Worm (Caenorhabditis elegans) whole organism, late embryonic: ENCODE measurements around the gene ZK1290.1.

Experiments used
- C08G9.2 ChIP-seq: sonication (generic microtip); optimal IDR thresholded peaks from 2 replicates; lab custom pipeline; 2016; ENCODE audit warnings: mild to moderate bottlenecking, missing genetic modification characterization, moderate library complexity, missing compliant biosample characterization
- C38D4.7 ChIP-seq: fragments of 200-800 bp; sonication (Bioruptor generic); optimal IDR thresholded peaks from 2 replicates; lab custom pipeline; 2018; ENCODE audit warnings: mild to moderate bottlenecking, missing genetic modification characterization, moderate library complexity, missing compliant biosample characterization
- K02D7.2 ChIP-seq: sonication (generic microtip); optimal IDR thresholded peaks from 2 replicates; lab custom pipeline; 2017; ENCODE audit warnings: mild to moderate bottlenecking, missing genetic modification characterization, missing compliant biosample characterization
- T23F11.4 ChIP-seq: fragments of 200-800 bp; sonication (Bioruptor generic); optimal IDR thresholded peaks from 2 replicates; lab custom pipeline; 2018; ENCODE audit warnings: mild to moderate bottlenecking, missing genetic modification characterization, missing compliant biosample characterization
- Y22D7AL.16 ChIP-seq: sonication (generic microtip); optimal IDR thresholded peaks from 2 replicates; lab custom pipeline; 2016; ENCODE audit warnings: missing genetic modification characterization, missing compliant biosample characterization
- ceh-2 ChIP-seq: sonication (generic microtip); optimal IDR thresholded peaks from 2 replicates; lab custom pipeline; 2016; ENCODE audit warnings: missing genotype, missing genetic modification characterization, missing compliant biosample characterization
- ceh-24 ChIP-seq: sonication (generic microtip); optimal IDR thresholded peaks from 2 replicates; lab custom pipeline; 2016; ENCODE audit warnings: mild to moderate bottlenecking, missing genetic modification characterization, missing compliant biosample characterization
- ceh-31 ChIP-seq: sonication (generic microtip); optimal IDR thresholded peaks from 2 replicates; lab custom pipeline; 2016; ENCODE audit warnings: missing genetic modification characterization, missing compliant biosample characterization
- ceh-34 ChIP-seq: sonication (generic microtip); optimal IDR thresholded peaks from 2 replicates; lab custom pipeline; 2016; ENCODE audit warnings: mild to moderate bottlenecking, missing genetic modification characterization, missing compliant biosample characterization
- ceh-9 ChIP-seq: sonication (generic microtip); optimal IDR thresholded peaks from 2 replicates; lab custom pipeline; 2016; ENCODE audit warnings: mild to moderate bottlenecking, missing genetic modification characterization, inconsistent platforms, missing compliant biosample characterization
- che-1 ChIP-seq: sonication (generic microtip); optimal IDR thresholded peaks from 2 replicates; lab custom pipeline; 2016; ENCODE audit warnings: mild to moderate bottlenecking, missing genetic modification characterization, missing compliant biosample characterization
- elt-2 ChIP-seq: sonication (generic microtip); optimal IDR thresholded peaks from 2 replicates; lab custom pipeline; 2016; ENCODE audit warnings: missing genetic modification reagents, missing genetic modification characterization, missing compliant biosample characterization
- hlh-30 ChIP-seq: sonication (generic microtip); optimal IDR thresholded peaks from 2 replicates; lab custom pipeline; 2017; ENCODE audit warnings: antibody characterized with exemption, missing genetic modification characterization, missing compliant biosample characterization; ENCODE audit not compliant: insufficient read depth
- hlh-6 ChIP-seq: sonication (generic microtip); optimal IDR thresholded peaks from 2 replicates; lab custom pipeline; 2016; ENCODE audit warnings: missing genotype, missing genetic modification characterization, missing compliant biosample characterization
- hlh-8 ChIP-seq: sonication (generic microtip); optimal IDR thresholded peaks from 2 replicates; lab custom pipeline; 2016; ENCODE audit warnings: missing genotype, missing genetic modification characterization, missing compliant biosample characterization
- madf-2 ChIP-seq: sonication (generic microtip); optimal IDR thresholded peaks from 2 replicates; lab custom pipeline; 2017; ENCODE audit warnings: missing genetic modification characterization, missing compliant biosample characterization
- nfya-1 ChIP-seq: sonication (generic microtip); optimal IDR thresholded peaks from 2 replicates; lab custom pipeline; 2017; ENCODE audit warnings: missing genetic modification characterization, mild to moderate bottlenecking, missing compliant biosample characterization, antibody characterized with exemption, moderate library complexity
- nhr-11 ChIP-seq: fragments of 150-350 bp; optimal IDR thresholded peaks from 2 replicates; lab custom pipeline; 2014; ENCODE audit warnings: missing biosample characterization, missing genetic modification characterization
- nhr-232 ChIP-seq: sonication (generic microtip); optimal IDR thresholded peaks from 2 replicates; lab custom pipeline; 2016; ENCODE audit warnings: missing genetic modification characterization, missing compliant biosample characterization
- odd-2 ChIP-seq: sonication (generic microtip); optimal IDR thresholded peaks from 2 replicates; lab custom pipeline; 2017; ENCODE audit warnings: antibody characterized with exemption, mild to moderate bottlenecking, missing genetic modification characterization, missing compliant biosample characterization
- pag-3 ChIP-seq: sonication (generic microtip); optimal IDR thresholded peaks from 2 replicates; lab custom pipeline; 2016; ENCODE audit warnings: missing compliant biosample characterization, missing genetic modification characterization, borderline replicate concordance
- pha-2 ChIP-seq: sonication (generic microtip); optimal IDR thresholded peaks from 2 replicates; lab custom pipeline; 2017; ENCODE audit warnings: mild to moderate bottlenecking, missing genetic modification characterization, missing compliant biosample characterization
- pha-4 ChIP-seq: fragments of 150-350 bp; optimal IDR thresholded peaks from 2 replicates; lab custom pipeline; 2018; ENCODE audit warnings: missing biosample characterization, missing genetic modification reagents, missing genetic modification characterization
- pros-1 ChIP-seq: fragments of 150-350 bp; optimal IDR thresholded peaks from 2 replicates; lab custom pipeline; 2014; ENCODE audit warnings: missing biosample characterization, missing genetic modification reagents, missing genetic modification characterization
- ref-2 ChIP-seq: sonication (generic microtip); optimal IDR thresholded peaks from 2 replicates; lab custom pipeline; 2016; ENCODE audit warnings: missing genetic modification characterization, missing compliant biosample characterization
- rnt-1 ChIP-seq: sonication (generic microtip); optimal IDR thresholded peaks from 2 replicates; lab custom pipeline; 2016; ENCODE audit warnings: missing genetic modification characterization, missing compliant biosample characterization
- sox-2 ChIP-seq: fragments of 200-800 bp; sonication (Bioruptor generic); IDR thresholded peaks from 2 replicates; pipeline ENCODE4 v1.3.6; 2022; ENCODE audit warnings: missing genetic modification reagents, missing genetic modification characterization, missing compliant biosample characterization
- sox-4 ChIP-seq: sonication (generic microtip); optimal IDR thresholded peaks from 2 replicates; lab custom pipeline; 2017; ENCODE audit warnings: mild to moderate bottlenecking, missing genetic modification characterization, inconsistent platforms, missing compliant biosample characterization
- syd-9 ChIP-seq: sonication (generic microtip); optimal IDR thresholded peaks from 2 replicates; lab custom pipeline; 2016; ENCODE audit warnings: mild to moderate bottlenecking, missing genetic modification characterization, moderate library complexity, missing compliant biosample characterization
- tbx-2 ChIP-seq: sonication (generic microtip); optimal IDR thresholded peaks from 2 replicates; lab custom pipeline; 2016; ENCODE audit warnings: missing genetic modification characterization, missing compliant biosample characterization
- tbx-7 ChIP-seq: sonication (generic microtip); optimal IDR thresholded peaks from 2 replicates; lab custom pipeline; 2016; ENCODE audit warnings: missing genotype, missing genetic modification characterization, missing compliant biosample characterization
- unc-3 ChIP-seq, 2 experiments: fragments of 200-800 bp in 1 of 2; sonication (Bioruptor generic) in 1 of 2; sonication (generic microtip) in 1 of 2; conservative IDR thresholded peaks in 1 of 2; optimal IDR thresholded peaks in 1 of 2; 2 replicates each; pipeline versions ENCODE4 v1.3.6 to Lab custom; 2016 to 2022; ENCODE audit warnings: missing compliant biosample characterization in 2 of 2, missing genetic modification characterization in 2 of 2, missing genetic modification reagents in 1 of 2
- zip-5 ChIP-seq: sonication (generic microtip); optimal IDR thresholded peaks from 2 replicates; lab custom pipeline; 2016; ENCODE audit warnings: missing genetic modification characterization, missing compliant biosample characterization
- ztf-16 ChIP-seq: sonication (generic microtip); optimal IDR thresholded peaks from 2 replicates; lab custom pipeline; 2017; ENCODE audit warnings: missing genetic modification characterization, missing compliant biosample characterization

Gene ZK1290.1

ce11 chrII:7537603-7538230 lies 23.8 kb upstream of the ZK1290.1 start, which contains the start of gene nfi-1 (continued):
- TF ChIP-seq ztf-16 (tag; lab: Kevin White, UChicago) (no peak), nhr-232 (tag; lab: Kevin White, UChicago) (no peak)

ce11 chrII:7542952-7543351 lies 18.6 kb upstream of the ZK1290.1 start:
- TF ChIP-seq pag-3, result no peak
- TF ChIP-seq pha-4 (tag; lab: Kevin White, UChicago), result no peak
- TF ChIP-seq nfya-1 (tag; lab: Kevin White, UChicago), result no peak
- TF ChIP-seq zip-5 (tag; lab: Kevin White, UChicago), result no peak
- TF ChIP-seq C08G9.2 (tag; lab: Kevin White, UChicago), result no peak
- no peak for TF ChIP-seq ref-2 (tag; lab: Kevin White, UChicago)

- no peak for TF ChIP-seq madf-2 (tag; lab: Kevin White, UChicago)
- TF ChIP-seq elt-2 (tag; lab: Kevin White, UChicago), result no peak
- no peak for TF ChIP-seq ceh-9 (tag; lab: Kevin White, UChicago)
- TF ChIP-seq tbx-2 (tag; lab: Kevin White, UChicago), result no peak
- no peak for TF ChIP-seq odd-2 (tag; lab: Kevin White, UChicago)
- no peak for TF ChIP-seq sox-4 (tag; lab: Kevin White, UChicago)
- no peak for TF ChIP-seq Y22D7AL.16 (tag; lab: Kevin White, UChicago)
- TF ChIP-seq pha-2 (tag; lab: Kevin White, UChicago), result no peak
- no peak for TF ChIP-seq ceh-31 (tag; lab: Kevin White, UChicago)
- TF ChIP-seq che-1 (tag; lab: Kevin White, UChicago), result no peak
- no peak for TF ChIP-seq hlh-8 (tag; lab: Kevin White, UChicago)
- TF ChIP-seq rnt-1 (tag; lab: Kevin White, UChicago), result no peak
Observed at ce11 chrII:7543808-7544207, 17.8 kb upstream of the ZK1290.1 start, which contains the start of gene rol-8. rol-8 (plus strand) TSS chrII:7544108.

ce11 chrII:7544782-7545181 lies 16.8 kb upstream of the ZK1290.1 start:
- TF ChIP-seq unc-3 (GFP tag; conservative IDR thresholded peaks at IDR 0.05; lab: Robert Waterston, UW), result no peak
- no peak for TF ChIP-seq unc-3 (tag; optimal IDR thresholded peaks at IDR 0.05; lab: Kevin White, UChicago)
- TF ChIP-seq T23F11.4 (GFP tag; lab: Kevin White, UChicago), result no peak
- TF ChIP-seq pros-1 (tag; lab: Kevin White, UChicago), result no peak
- no peak for TF ChIP-seq ceh-34 (tag; lab: Kevin White, UChicago)
- no peak for TF ChIP-seq hlh-6 (tag; lab: Kevin White, UChicago)
- no peak for TF ChIP-seq zip-5 (tag; lab: Kevin White, UChicago)
- no peak for TF ChIP-seq sox-2 (GFP tag; lab: Robert Waterston, UW)
- TF ChIP-seq pha-2 (tag; lab: Kevin White, UChicago), result no peak
- TF ChIP-seq tbx-7 (tag; lab: Kevin White, UChicago), result no peak
- TF ChIP-seq ceh-24, result no peak
- TF ChIP-seq rnt-1 (tag; lab: Kevin White, UChicago), result no peak
- no peak for TF ChIP-seq C38D4.7 (GFP tag; lab: Kevin White, UChicago)
- TF ChIP-seq syd-9, result no peak
- no peak for TF ChIP-seq hlh-30 (tag; lab: Kevin White, UChicago)
- no peak for TF ChIP-seq nhr-232 (tag; lab: Kevin White, UChicago)
- TF ChIP-seq K02D7.2 (tag; lab: Kevin White, UChicago), result no peak
- TF ChIP-seq ceh-2, result no peak
- TF ChIP-seq nhr-11 (tag; lab: Kevin White, UChicago), result no peak
